Fruit fly (Drosophila melanogaster): ENCODE data around the gene Pex19.

Pex19 gene

dm6 chr2L:12055837-12056388 is 35.7 kb upstream of the Pex19 start, which contains the start of the genes JhI-21, RpL7-like and CG34164 (continued):
- TF ChIP-seq Dll (GFP tag; IDR thresholded peaks at IDR 0.05; ENCODE audit: partially characterized antibody) (peak; percentile 76; the same call in 3 of the 4 replicates), Max (GFP tag; optimal IDR thresholded peaks at IDR 0.05) (peak; percentile 82), sqz (GFP tag; optimal IDR thresholded peaks at IDR 0.05) (peak; percentile 94), CG32767 (GFP tag; IDR thresholded peaks at IDR 0.05) (no peak), CG17829 (tag; optimal IDR thresholded peaks at IDR 0.05) (peak; percentile 8), CG34422 (GFP tag; IDR thresholded peaks at IDR 0.05) (peak; percentile 78; the same call in 2 of the 3 replicates), ewg (GFP tag; optimal IDR thresholded peaks at IDR 0.05) (peak; percentile 33), CG6765 (GFP tag; optimal IDR thresholded peaks at IDR 0.05) (peak; percentile 9), amos (GFP tag; IDR thresholded peaks at IDR 0.05; ENCODE audit: partially characterized antibody) (peak; percentile 70; the same call in 1 of the 2 replicates), CG18262 (tag; optimal IDR thresholded peaks at IDR 0.05) (peak; percentile 21), CG7987 (GFP tag; optimal IDR thresholded peaks at IDR 0.05) (no peak), vnd (GFP tag; IDR thresholded peaks at IDR 0.05; ENCODE audit: partially characterized antibody) (0 out of 3 replicates have a peak, but pooled peaks have one; percentile 20), CG2712 (tag; optimal IDR thresholded peaks at IDR 0.05) (peak; percentile 14), trem (tag; optimal IDR thresholded peaks at IDR 0.05) (peak; percentile 69), Dp (GFP tag; optimal IDR thresholded peaks at IDR 0.05) (peak; percentile 98), croc (GFP tag; conservative IDR thresholded peaks at IDR 0.05) (no peak), row (GFP tag; IDR thresholded peaks at IDR 0.05) (no peak), ac (GFP tag; optimal IDR thresholded peaks at IDR 0.05) (no peak), BEAF-32 (GFP tag; optimal IDR thresholded peaks at IDR 0.05) (peak; percentile 71), gro (GFP tag; optimal IDR thresholded peaks at IDR 0.05) (peak; percentile 44), scrt (GFP tag; optimal IDR thresholded peaks at IDR 0.05) (peak; percentile 97), Vsx1 (GFP tag; optimal IDR thresholded peaks at IDR 0.05) (no peak), CG12219 (GFP tag; optimal IDR thresholded peaks at IDR 0.05) (no peak), CG6854 (GFP tag; optimal IDR thresholded peaks at IDR 0.05) (peak; percentile 30), Sry-δ (GFP tag; optimal IDR thresholded peaks at IDR 0.05) (peak; percentile 95), Scr (GFP tag; IDR thresholded peaks at IDR 0.05; ENCODE audit: partially characterized antibody) (peak; percentile 66), nerfin-1 (tag; optimal IDR thresholded peaks at IDR 0.05) (peak; percentile 98), CG10267 (tag; optimal IDR thresholded peaks at IDR 0.05) (peak; percentile 65), CG17385 (GFP tag; optimal IDR thresholded peaks at IDR 0.05) (peak; percentile 50), CG32532 (GFP tag; IDR thresholded peaks at IDR 0.05) (peak; percentile 65; the same call in 1 of the 2 replicates), pho (GFP tag; optimal IDR thresholded peaks at IDR 0.05) (no peak), CG8478 (optimal IDR thresholded peaks at IDR 0.05) (no peak), lilli (GFP tag; optimal IDR thresholded peaks at IDR 0.05) (no peak), CG2199 (GFP tag; IDR thresholded peaks at IDR 0.05) (peak; percentile 66; the same call in 1 of the 3 replicates), MBD-R2 (GFP tag; IDR thresholded peaks at IDR 0.05) (peak; percentile 63; the same call in 1 of the 2 replicates), CG11085 (GFP tag; IDR thresholded peaks at IDR 0.05) (no peak), bsh (GFP tag; optimal IDR thresholded peaks at IDR 0.05) (peak in 1 of 2 experiments; percentile 19), HLH4C (GFP tag; IDR thresholded peaks at IDR 0.05; ENCODE audit: partially characterized antibody) (peak; percentile 61; the same call in 2 of the 3 replicates), abd-A (tag; optimal IDR thresholded peaks at IDR 0.05) (no peak), dm (GFP tag; optimal IDR thresholded peaks at IDR 0.05) (peak; percentile 88), crol (GFP tag; IDR thresholded peaks at IDR 0.05) (no peak), ato (GFP tag; IDR thresholded peaks at IDR 0.05; ENCODE audit: partially characterized antibody) (peak; percentile 31; the same call in 1 of the 2 replicates), yki (optimal IDR thresholded peaks at IDR 0.05) (peak; percentile 89), CG4360 (GFP tag; IDR thresholded peaks at IDR 0.05) (peak; percentile 38; the same call in 1 of the 2 replicates), nau (GFP tag; optimal IDR thresholded peaks at IDR 0.05) (no peak), zf30C (GFP tag; optimal IDR thresholded peaks at IDR 0.05) (no peak), sens (GFP tag) (peak; percentile 82), seq (GFP tag; IDR thresholded peaks at IDR 0.05) (peak; percentile 31; the same call in 1 of the 2 replicates), Trl (optimal IDR thresholded peaks at IDR 0.05) (peak; percentile 96 to 99), Trl (GFP tag; optimal IDR thresholded peaks at IDR 0.05) (peak; percentile 62)

Data from whole organism, embryonic.